Fruit fly (Drosophila melanogaster): Measurements from ENCODE around the gene DENR.

DNA sequence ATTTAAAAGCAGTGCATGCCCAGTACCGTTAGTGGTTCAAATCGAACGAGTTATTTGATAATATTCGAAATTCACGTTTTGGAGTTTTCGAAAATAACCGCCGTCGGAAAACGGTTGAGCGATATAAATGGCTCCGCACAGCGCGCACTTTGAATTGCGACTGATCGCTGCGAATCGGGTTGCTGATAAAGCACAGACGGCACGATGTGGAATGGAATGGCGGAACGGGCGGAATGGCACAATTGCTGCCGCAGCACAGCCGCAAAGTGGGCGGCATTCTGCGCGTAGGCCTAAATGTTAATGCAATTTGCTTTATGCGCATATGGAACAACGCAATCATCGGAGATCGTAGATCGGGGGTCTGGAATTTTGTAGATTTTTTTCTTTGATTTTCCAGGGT is 11.7 kb downstream of the DENR start:
- no peak for TF ChIP-seq CG7101 (tag; optimal IDR thresholded peaks at IDR 0.05)
- no peak for TF ChIP-seq bab1 (GFP tag; optimal IDR thresholded peaks at IDR 0.05)
- no peak for TF ChIP-seq CG7045 (GFP tag; optimal IDR thresholded peaks at IDR 0.05)
- TF ChIP-seq kay (GFP tag; ENCODE audit: borderline replicate concordance) = no peak
- no peak for TF ChIP-seq CG12768 (GFP tag; optimal IDR thresholded peaks at IDR 0.05)
- TF ChIP-seq cic (GFP tag; optimal IDR thresholded peaks at IDR 0.05) = no peak
- no peak for TF ChIP-seq CG14711 (tag; optimal IDR thresholded peaks at IDR 0.05)
- TF ChIP-seq CG1620 (GFP tag; optimal IDR thresholded peaks at IDR 0.05) = no peak
- TF ChIP-seq Crg-1 (GFP tag; optimal IDR thresholded peaks at IDR 0.05) = no peak
- TF ChIP-seq ovo (GFP tag; optimal IDR thresholded peaks at IDR 0.05) = no peak
- TF ChIP-seq pad (GFP tag; optimal IDR thresholded peaks at IDR 0.05) = no peak
- no peak for TF ChIP-seq Clk (GFP tag; optimal IDR thresholded peaks at IDR 0.05)
- no peak for TF ChIP-seq CG5204 (GFP tag; optimal IDR thresholded peaks at IDR 0.05)
- TF ChIP-seq Mnt (GFP tag; optimal IDR thresholded peaks at IDR 0.05) = no peak

Data from whole organism, adult.